Fruit fly (Drosophila melanogaster) whole organism, embryonic: ENCODE measurements around the gene CG5810.
A peak's percentile ranks its signal among the peaks of the same experiment; 100 is the strongest.

Experiments
- Atf-2 ChIP-seq: fragments of 200-800 bp; sonication (Bioruptor generic); optimal IDR thresholded peaks from 2 replicates; lab custom pipeline; 2016; ENCODE audit warnings: missing biosample characterization, missing genetic modification characterization
- CG10543 ChIP-seq: fragments of 200-800 bp; sonication (Bioruptor generic); optimal IDR thresholded peaks from 3 replicates; lab custom pipeline; 2017; ENCODE audit warnings: missing biosample characterization, mild to moderate bottlenecking, missing genetic modification characterization, moderate library complexity
- CG11695 ChIP-seq: fragments of 200-800 bp; sonication (Bioruptor generic); IDR thresholded peaks from 3 replicates; pipeline ENCODE4 v1.3.6; 2022; ENCODE audit warnings: missing biosample characterization, missing genetic modification characterization
- CG12659 ChIP-seq: fragments of 200-800 bp; sonication (Bioruptor generic); optimal IDR thresholded peaks from 3 replicates; lab custom pipeline; 2017; ENCODE audit warnings: mild to moderate bottlenecking, missing biosample characterization, missing genetic modification reagents, missing genetic modification characterization
- CG13424 ChIP-seq: fragments of 200-800 bp; sonication (Bioruptor generic); optimal IDR thresholded peaks from 2 replicates; lab custom pipeline; 2019; ENCODE audit warnings: missing biosample characterization, mild to moderate bottlenecking, missing genetic modification characterization, moderate library complexity
- CG16815 ChIP-seq: fragments of 200-800 bp; sonication (Bioruptor generic); optimal IDR thresholded peaks from 3 replicates; lab custom pipeline; 2017; ENCODE audit warnings: missing biosample characterization, mild to moderate bottlenecking, missing genetic modification characterization
- CG17328 ChIP-seq: fragments of 200-800 bp; sonication (Bioruptor generic); IDR thresholded peaks from 2 replicates; pipeline ENCODE4 v1.3.6; 2022; ENCODE audit warnings: missing biosample characterization, missing genetic modification characterization
- CG18619 ChIP-seq: fragments of 200-800 bp; sonication (Bioruptor generic); optimal IDR thresholded peaks from 3 replicates; lab custom pipeline; 2017; ENCODE audit warnings: missing biosample characterization, mild to moderate bottlenecking, missing genetic modification characterization
- CG2199 ChIP-seq: fragments of 200-800 bp; sonication (Bioruptor generic); IDR thresholded peaks from 3 replicates; pipeline ENCODE4 v1.3.6; 2022; ENCODE audit warnings: missing biosample characterization, missing genetic modification characterization
- CG3407 ChIP-seq: fragments of 200-800 bp; sonication (Bioruptor generic); optimal IDR thresholded peaks from 2 replicates; lab custom pipeline; 2018; ENCODE audit warnings: missing biosample characterization, mild to moderate bottlenecking, missing genetic modification characterization
- CG3847 ChIP-seq: fragments of 200-800 bp; sonication (Bioruptor generic); IDR thresholded peaks from 2 replicates; pipeline ENCODE4 v1.3.6; 2022; ENCODE audit warnings: missing biosample characterization, missing genetic modification characterization
- CG6791 ChIP-seq: fragments of 200-800 bp; sonication (Bioruptor generic); IDR thresholded peaks from 3 replicates; pipeline ENCODE4 v1.3.6; 2022; ENCODE audit warnings: missing biosample characterization, missing genetic modification characterization; ENCODE audit not compliant: partially characterized antibody
- CG8290 ChIP-seq, 3 experiments: fragments of 200-800 bp; sonication (Bioruptor generic); optimal IDR thresholded peaks; 2 replicates each; lab custom pipeline; 2016 to 2019; ENCODE audit warnings: missing biosample characterization in 3 of 3, missing genetic modification characterization in 3 of 3, mild to moderate bottlenecking in 2 of 3, moderate library complexity in 1 of 3
- CG9932 ChIP-seq: fragments of 200-800 bp; sonication (Bioruptor generic); IDR thresholded peaks from 2 replicates; pipeline ENCODE4 v1.3.6; 2022; ENCODE audit warnings: missing biosample characterization, missing genetic modification characterization
- D19B ChIP-seq: fragments of 200-800 bp; sonication (Bioruptor generic); optimal IDR thresholded peaks from 2 replicates; lab custom pipeline; 2017; ENCODE audit warnings: missing biosample characterization, mild to moderate bottlenecking, missing genetic modification characterization
- Doc3 ChIP-seq: fragments of 200-800 bp; sonication (Bioruptor generic); IDR thresholded peaks from 3 replicates; pipeline ENCODE4 v1.3.6; 2022; ENCODE audit warnings: missing biosample characterization, missing genetic modification characterization; ENCODE audit not compliant: partially characterized antibody
- Ets97D ChIP-seq: fragments of 200-800 bp; sonication (Bioruptor generic); optimal IDR thresholded peaks from 3 replicates; lab custom pipeline; 2016; ENCODE audit warnings: missing biosample characterization, missing genetic modification characterization
- Fer2 ChIP-seq: fragments of 200-800 bp; sonication (Bioruptor generic); optimal IDR thresholded peaks from 2 replicates; lab custom pipeline; 2018; ENCODE audit warnings: missing biosample characterization, mild to moderate bottlenecking, missing genetic modification characterization, moderate library complexity
- H15 ChIP-seq: fragments of 200-800 bp; sonication (Bioruptor generic); IDR thresholded peaks from 3 replicates; pipeline ENCODE4 v1.3.6; 2022; ENCODE audit warnings: missing biosample characterization, missing genetic modification characterization
- HLH3B ChIP-seq: fragments of 200-800 bp; sonication (Bioruptor generic); IDR thresholded peaks from 2 replicates; pipeline ENCODE4 v1.3.6; 2022; ENCODE audit warnings: missing biosample characterization, missing genetic modification characterization
- Mad ChIP-seq: fragments of 200-800 bp; sonication (Bioruptor generic); optimal IDR thresholded peaks from 2 replicates; lab custom pipeline; 2016; ENCODE audit warnings: missing biosample characterization, missing genetic modification characterization
- Opbp ChIP-seq: fragments of 200-800 bp; sonication (Bioruptor generic); IDR thresholded peaks from 3 replicates; pipeline ENCODE4 v1.3.6; 2022; ENCODE audit warnings: missing biosample characterization, missing genetic modification characterization; ENCODE audit not compliant: partially characterized antibody
- PHDP ChIP-seq: fragments of 200-800 bp; sonication (Bioruptor generic); optimal IDR thresholded peaks from 3 replicates; lab custom pipeline; 2018; ENCODE audit warnings: missing biosample characterization, mild to moderate bottlenecking, missing genetic modification characterization, moderate library complexity
- TFAM ChIP-seq: fragments of 200-800 bp; sonication (Bioruptor generic); optimal IDR thresholded peaks from 2 replicates; lab custom pipeline; 2017; ENCODE audit warnings: missing biosample characterization, missing genetic modification characterization, inconsistent platforms
- amos ChIP-seq: fragments of 200-800 bp; sonication (Bioruptor generic); IDR thresholded peaks from 2 replicates; pipeline ENCODE4 v1.3.6; 2022; ENCODE audit warnings: missing biosample characterization, missing genetic modification characterization; ENCODE audit not compliant: partially characterized antibody
- ap ChIP-seq: fragments of 200-800 bp; sonication (Bioruptor generic); IDR thresholded peaks from 2 replicates; pipeline ENCODE4 v1.3.6; 2022; ENCODE audit warnings: missing biosample characterization, missing genetic modification characterization
- bbx ChIP-seq: fragments of 200-800 bp; sonication (Bioruptor generic); IDR thresholded peaks from 2 replicates; pipeline ENCODE4 v1.3.6; 2022; ENCODE audit warnings: missing biosample characterization, missing genetic modification characterization; ENCODE audit not compliant: partially characterized antibody
- bigmax ChIP-seq: fragments of 200-800 bp; sonication (Bioruptor generic); optimal IDR thresholded peaks from 2 replicates; lab custom pipeline; 2018; ENCODE audit warnings: missing biosample characterization, mild to moderate bottlenecking, missing genetic modification characterization
- cg ChIP-seq: fragments of 200-800 bp; sonication (Bioruptor generic); optimal IDR thresholded peaks from 3 replicates; lab custom pipeline; 2019; ENCODE audit warnings: missing biosample characterization, mild to moderate bottlenecking, missing genetic modification characterization, moderate library complexity
- chif ChIP-seq, 2 experiments: fragments of 200-800 bp; sonication (Bioruptor generic); optimal IDR thresholded peaks; 3 replicates each; lab custom pipeline; 2016; ENCODE audit warnings: missing biosample characterization in 2 of 2, missing genetic modification characterization in 2 of 2
- crol ChIP-seq: fragments of 200-800 bp; sonication (Bioruptor generic); IDR thresholded peaks from 2 replicates; pipeline ENCODE4 v1.3.6; 2022; ENCODE audit warnings: missing biosample characterization, missing genetic modification characterization
- cwo ChIP-seq: fragments of 200-800 bp; sonication (Bioruptor generic); optimal IDR thresholded peaks from 3 replicates; lab custom pipeline; 2017; ENCODE audit warnings: missing biosample characterization, missing genetic modification characterization, mild to moderate bottlenecking, moderate library complexity, missing genetic modification reagents
- dm ChIP-seq: fragments of 200-800 bp; sonication (Bioruptor generic); optimal IDR thresholded peaks from 3 replicates; lab custom pipeline; 2016; ENCODE audit warnings: missing biosample characterization, missing genetic modification characterization
- esg ChIP-seq: fragments of 200-800 bp; sonication (Bioruptor generic); conservative IDR thresholded peaks from 2 replicates; pipeline ENCODE4 v1.3.6; 2022; ENCODE audit warnings: missing biosample characterization, missing genetic modification characterization
- fd96Cb ChIP-seq: fragments of 200-800 bp; sonication (Bioruptor generic); optimal IDR thresholded peaks from 2 replicates; lab custom pipeline; 2018; ENCODE audit warnings: missing biosample characterization, mild to moderate bottlenecking, missing genetic modification characterization, moderate library complexity
- fru ChIP-seq: fragments of >200 bp; optimal IDR thresholded peaks from 2 replicates; lab custom pipeline; 2017
- grn ChIP-seq: fragments of 200-800 bp; sonication (Bioruptor generic); optimal IDR thresholded peaks from 3 replicates; lab custom pipeline; 2017; ENCODE audit warnings: missing biosample characterization, missing genetic modification characterization
- insv ChIP-seq, 2 experiments: fragments of 200-800 bp; sonication (Bioruptor generic); optimal IDR thresholded peaks; 3 replicates each; lab custom pipeline; 2016 to 2018; ENCODE audit warnings: missing biosample characterization in 2 of 2, missing genetic modification characterization in 2 of 2
- knrl ChIP-seq: fragments of 200-800 bp; sonication (Bioruptor generic); IDR thresholded peaks from 3 replicates; pipeline ENCODE4 v1.3.6; 2022; ENCODE audit warnings: missing biosample characterization, missing genetic modification characterization; ENCODE audit not compliant: partially characterized antibody
- lab ChIP-seq: fragments of 200-800 bp; sonication (Bioruptor generic); optimal IDR thresholded peaks from 3 replicates; lab custom pipeline; 2017; ENCODE audit warnings: missing biosample characterization, missing genetic modification characterization, mild to moderate bottlenecking, moderate library complexity, missing genetic modification reagents
- lilli ChIP-seq: fragments of 200-800 bp; sonication (Bioruptor generic); optimal IDR thresholded peaks from 3 replicates; lab custom pipeline; 2016; ENCODE audit warnings: missing biosample characterization, missing genetic modification characterization
- org-1 ChIP-seq: fragments of 200-800 bp; sonication (Bioruptor generic); optimal IDR thresholded peaks from 2 replicates; lab custom pipeline; 2017; ENCODE audit warnings: missing biosample characterization, missing genetic modification characterization
- pan ChIP-seq, 4 experiments: fragments of >200 bp in 3 of 4; fragments of 200-800 bp in 1 of 4; sonication (Bioruptor generic) in 1 of 4; optimal IDR thresholded peaks in 3 of 4; IDR thresholded peaks in 1 of 4; 2 replicates each; pipeline versions ENCODE4 v1.3.6 to Lab custom; 2017 to 2022; ENCODE audit warnings: missing biosample characterization in 2 of 4, missing genetic modification characterization in 2 of 4, mixed read lengths in 1 of 4
- psq ChIP-seq: fragments of 200-800 bp; sonication (Bioruptor generic); optimal IDR thresholded peaks from 2 replicates; lab custom pipeline; 2017; ENCODE audit warnings: missing biosample characterization, missing genetic modification characterization
- pzg ChIP-seq: fragments of 200-800 bp; sonication (Bioruptor generic); optimal IDR thresholded peaks from 3 replicates; lab custom pipeline; 2018; ENCODE audit warnings: missing biosample characterization, mild to moderate bottlenecking, missing genetic modification characterization, moderate library complexity
- sima ChIP-seq: fragments of 200-800 bp; sonication (Bioruptor generic); optimal IDR thresholded peaks from 2 replicates; lab custom pipeline; 2016; ENCODE audit warnings: missing biosample characterization, missing genetic modification characterization
- unpg ChIP-seq: fragments of 200-800 bp; sonication (Bioruptor generic); optimal IDR thresholded peaks from 3 replicates; lab custom pipeline; 2018; ENCODE audit warnings: missing biosample characterization, mild to moderate bottlenecking, missing genetic modification characterization, moderate library complexity
- wor ChIP-seq: fragments of 200-800 bp; sonication (Bioruptor generic); IDR thresholded peaks from 2 replicates; pipeline ENCODE4 v1.3.6; 2022; ENCODE audit warnings: missing biosample characterization, missing genetic modification characterization
- zfh2 ChIP-seq: fragments of 200-800 bp; sonication (Bioruptor generic); optimal IDR thresholded peaks from 2 replicates; lab custom pipeline; 2016; ENCODE audit warnings: missing biosample characterization, missing genetic modification characterization

CG5810 gene

DNA sequence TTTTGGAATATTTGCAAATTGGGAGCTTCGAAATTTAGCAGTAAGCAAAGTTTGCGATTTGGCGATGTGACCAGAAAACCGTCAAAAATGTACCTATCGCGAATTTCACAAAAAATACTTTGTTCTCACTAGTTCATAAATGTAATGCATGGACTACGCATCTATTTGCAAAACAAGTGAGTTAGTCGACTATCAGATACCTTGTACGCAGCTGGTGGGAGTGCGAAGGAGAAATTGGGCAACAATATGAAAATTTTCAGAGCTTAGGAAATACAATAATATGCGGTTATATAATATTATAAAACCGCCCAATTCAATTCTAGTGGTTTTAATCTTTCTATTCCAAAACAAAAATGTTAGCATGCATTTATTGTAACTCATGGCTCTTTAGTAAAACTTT lies 44.8 kb upstream of the CG5810 start, which contains the start of gene Bdbt (continued):
- TF ChIP-seq unpg (GFP tag; lab: Kevin White, UChicago), result no peak
- peak; percentile 82 for TF ChIP-seq bbx (GFP tag; lab: Robert Waterston, UW)
- TF ChIP-seq HLH3B (GFP tag; lab: Robert Waterston, UW), result peak; percentile 41
- no peak for TF ChIP-seq bigmax
- no peak for TF ChIP-seq CG10543
- TF ChIP-seq pan (optimal IDR thresholded peaks at IDR 0.05; lab: Kevin White, UChicago), result no peak
- no peak for TF ChIP-seq pan (GFP tag; optimal IDR thresholded peaks at IDR 0.05 in 1 of 2, IDR thresholded peaks at IDR 0.05 in 1 of 2)
- TF ChIP-seq Mad (GFP tag; lab: Kevin White, UChicago), result no peak
- TF ChIP-seq org-1 (GFP tag; lab: Kevin White, UChicago), result no peak
- no peak for TF ChIP-seq lab (GFP tag; lab: Kevin White, UChicago)
- TF ChIP-seq Fer2, result no peak
- TF ChIP-seq D19B, result peak; percentile 94
- TF ChIP-seq CG3847 (GFP tag; lab: Robert Waterston, UW), result peak; percentile 52
- no peak for TF ChIP-seq CG18619 (GFP tag; lab: Kevin White, UChicago)
- no peak for TF ChIP-seq crol (GFP tag; lab: Robert Waterston, UW)
- no peak for TF ChIP-seq TFAM (GFP tag; lab: Kevin White, UChicago)
- TF ChIP-seq Doc3 (GFP tag; lab: Robert Waterston, UW), result no peak
- no peak for TF ChIP-seq esg (GFP tag; lab: Robert Waterston, UW)
- peak; percentile 34 for TF ChIP-seq dm (GFP tag; lab: Kevin White, UChicago)
- TF ChIP-seq Ets97D, result peak; percentile 52
- no peak for TF ChIP-seq CG8290 (GFP tag; optimal IDR thresholded peaks at IDR 0.05; lab: Kevin White, UChicago)
- TF ChIP-seq CG8290 (tag; optimal IDR thresholded peaks at IDR 0.05; lab: Kevin White, UChicago), result no peak
- peak; percentile 5 for TF ChIP-seq CG13424 (tag; lab: Kevin White, UChicago)
- TF ChIP-seq CG6791 (GFP tag; lab: Robert Waterston, UW), result peak; percentile 95
- no peak for TF ChIP-seq cg
- TF ChIP-seq CG12659, result peak; percentile 47
- TF ChIP-seq wor (GFP tag; lab: Robert Waterston, UW), result no peak
- TF ChIP-seq grn (GFP tag; lab: Kevin White, UChicago), result no peak
- TF ChIP-seq sima (GFP tag; lab: Kevin White, UChicago), result no peak
- TF ChIP-seq CG2199 (GFP tag; lab: Robert Waterston, UW), result no peak
- peak in 1 of 2 experiments; percentile 25 for TF ChIP-seq chif (GFP tag; optimal IDR thresholded peaks at IDR 0.05; lab: Kevin White, UChicago)
- TF ChIP-seq ap, result 0 out of 2 replicates have a peak, but pooled peaks have one; percentile 21
- no peak for TF ChIP-seq H15 (GFP tag; lab: Robert Waterston, UW)
- TF ChIP-seq CG3407 (GFP tag; lab: Kevin White, UChicago), result no peak
- peak; percentile 52 for TF ChIP-seq CG9932 (GFP tag; lab: Robert Waterston, UW)
- no peak for TF ChIP-seq psq (GFP tag; lab: Kevin White, UChicago)
- TF ChIP-seq fd96Cb, result peak; percentile 21
- TF ChIP-seq knrl (GFP tag; lab: Robert Waterston, UW), result peak; percentile 54; the same call in 2 of the 3 replicates
- TF ChIP-seq zfh2 (GFP tag; lab: Kevin White, UChicago), result peak; percentile 62
- TF ChIP-seq pzg, result peak; percentile 83
- peak; percentile 65 for TF ChIP-seq lilli
- TF ChIP-seq CG16815, result peak; percentile 1
- TF ChIP-seq PHDP (tag; lab: Kevin White, UChicago), result no peak
- 0 out of 2 replicates have a peak, but pooled peaks have one; percentile 31 for TF ChIP-seq CG17328 (GFP tag; lab: Robert Waterston, UW)
- TF ChIP-seq fru (lab: Kevin White, UChicago), result no peak
- no peak for TF ChIP-seq CG11695
- TF ChIP-seq Opbp (GFP tag; lab: Robert Waterston, UW), result peak; percentile 73; the same call in 2 of the 3 replicates
- TF ChIP-seq cwo, result peak; percentile 10
- TF ChIP-seq amos, result peak; percentile 68
- TF ChIP-seq Atf-2 (GFP tag; lab: Kevin White, UChicago), result no peak
- TF ChIP-seq insv (GFP tag; optimal IDR thresholded peaks at IDR 0.05; lab: Kevin White, UChicago), result no peak
